Fruit fly (Drosophila melanogaster): Measurements from ENCODE around the gene CG14820.
A peak's percentile ranks its signal among the peaks of the same experiment; 100 is the strongest.

Gene CG14820

DNA sequence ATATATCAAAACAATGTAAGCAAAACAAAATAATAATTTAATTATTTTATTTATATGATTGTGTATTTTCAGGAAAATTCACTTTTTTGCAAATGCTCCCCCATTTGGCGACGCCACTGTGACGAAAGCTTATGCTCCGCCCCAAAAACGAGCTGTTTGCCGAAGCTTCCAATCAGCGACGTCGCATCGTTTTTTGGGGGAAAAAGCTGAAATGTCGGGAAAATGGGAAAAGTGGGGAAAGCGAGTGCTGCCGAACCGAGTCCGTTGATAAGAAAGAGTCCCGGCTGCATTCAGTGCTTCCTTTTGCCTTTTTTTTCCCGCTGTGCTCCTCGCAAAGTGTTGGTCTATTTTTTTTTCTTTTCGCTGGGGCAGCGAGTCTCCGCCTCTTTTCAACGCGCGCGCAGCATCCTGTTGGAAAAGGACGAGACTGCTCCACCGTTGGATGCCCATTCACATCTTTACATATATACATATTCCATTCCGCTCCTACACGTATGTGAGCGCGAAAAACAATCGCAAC, 2.1 kb downstream of the CG14820 start:
- TF ChIP-seq CG6808 (GFP tag; optimal IDR thresholded peaks at IDR 0.05) (peak; percentile 11), CG6163 (GFP tag; IDR thresholded peaks at IDR 0.05) (peak; percentile 65; the same call in 2 of the 3 replicates), net (GFP tag; optimal IDR thresholded peaks at IDR 0.05) (no peak), eg (GFP tag; IDR thresholded peaks at IDR 0.05) (peak; percentile 73), fkh (GFP tag; optimal IDR thresholded peaks at IDR 0.05) (no peak), Gug (GFP tag; IDR thresholded peaks at IDR 0.05) (0 out of 2 replicates have a peak, but pooled peaks have one; percentile 13), Hr39 (GFP tag; optimal IDR thresholded peaks at IDR 0.05) (no peak), svp (GFP tag) (no peak), Blimp-1 (GFP tag; optimal IDR thresholded peaks at IDR 0.05) (no peak), ss (GFP tag; optimal IDR thresholded peaks at IDR 0.05) (peak in 1 of 2 experiments; percentile 39), CG8119 (GFP tag; IDR thresholded peaks at IDR 0.05) (peak; percentile 63)

DNA sequence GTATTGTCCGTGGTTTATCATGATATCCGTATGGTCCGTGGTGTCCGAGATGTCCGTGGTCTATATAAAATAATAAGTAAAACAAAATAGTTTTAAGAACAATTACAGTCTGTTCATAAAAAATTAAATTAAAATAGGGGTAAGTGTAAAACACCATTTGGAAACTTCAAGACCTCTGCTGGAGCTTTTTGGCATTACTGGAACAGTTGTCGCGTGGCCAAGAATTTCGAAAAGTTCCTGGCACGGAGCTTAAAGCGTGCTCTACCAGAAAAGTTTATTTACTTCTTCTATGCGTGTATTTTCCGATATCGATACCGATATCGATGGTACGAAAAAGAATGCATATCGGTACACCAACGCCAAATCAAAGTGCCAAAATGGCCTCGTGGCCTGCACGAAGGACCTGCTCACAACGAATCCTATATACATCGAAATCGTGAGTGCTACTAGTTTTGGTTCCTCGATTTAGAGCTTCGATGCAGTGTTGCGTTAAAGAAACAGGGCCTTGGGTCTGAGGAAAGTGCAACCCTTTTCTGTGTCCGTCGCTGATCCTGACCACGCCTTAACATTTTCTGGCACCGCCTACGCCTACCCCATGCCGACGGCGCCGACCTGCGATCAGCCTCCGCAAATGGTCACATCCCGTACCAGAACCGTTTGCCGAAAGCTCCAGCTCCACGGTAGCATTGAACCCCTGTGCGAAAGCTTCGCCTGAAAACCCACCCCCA, 9.5 kb downstream of the CG14820 start:
- peak; percentile 21 for TF ChIP-seq Eip78C (GFP tag)
- no peak for TF ChIP-seq CG8632 (GFP tag; optimal IDR thresholded peaks at IDR 0.05)

DNA sequence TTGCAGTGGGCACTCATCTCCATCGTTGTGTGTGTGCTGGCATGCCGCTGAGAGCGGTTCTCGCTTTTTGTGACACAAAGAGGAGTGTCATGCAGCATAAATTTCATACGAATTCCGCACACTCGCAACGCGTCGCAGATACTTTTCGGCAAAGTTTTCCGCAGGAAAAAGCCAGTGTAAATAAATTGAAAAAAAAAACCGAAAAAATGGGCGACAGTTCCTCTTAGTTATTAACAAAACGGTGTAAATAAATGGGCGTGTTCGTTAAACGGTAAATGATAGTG, 10.0 kb downstream of the CG14820 start, which contains the start of gene tow:
Gene tow (plus strand): TSS at position 26 of the 284 bp plus-strand sequence.
- TF ChIP-seq esn (GFP tag; optimal IDR thresholded peaks at IDR 0.05) (no peak), CG8632 (GFP tag; optimal IDR thresholded peaks at IDR 0.05) (no peak), Smox (GFP tag; optimal IDR thresholded peaks at IDR 0.05) (no peak), dac (GFP tag; optimal IDR thresholded peaks at IDR 0.05) (no peak), Hr4 (GFP tag; optimal IDR thresholded peaks at IDR 0.05) (no peak), CG15336 (GFP tag; IDR thresholded peaks at IDR 0.05) (no peak), CG16779 (tag; optimal IDR thresholded peaks at IDR 0.05) (no peak)

DNA sequence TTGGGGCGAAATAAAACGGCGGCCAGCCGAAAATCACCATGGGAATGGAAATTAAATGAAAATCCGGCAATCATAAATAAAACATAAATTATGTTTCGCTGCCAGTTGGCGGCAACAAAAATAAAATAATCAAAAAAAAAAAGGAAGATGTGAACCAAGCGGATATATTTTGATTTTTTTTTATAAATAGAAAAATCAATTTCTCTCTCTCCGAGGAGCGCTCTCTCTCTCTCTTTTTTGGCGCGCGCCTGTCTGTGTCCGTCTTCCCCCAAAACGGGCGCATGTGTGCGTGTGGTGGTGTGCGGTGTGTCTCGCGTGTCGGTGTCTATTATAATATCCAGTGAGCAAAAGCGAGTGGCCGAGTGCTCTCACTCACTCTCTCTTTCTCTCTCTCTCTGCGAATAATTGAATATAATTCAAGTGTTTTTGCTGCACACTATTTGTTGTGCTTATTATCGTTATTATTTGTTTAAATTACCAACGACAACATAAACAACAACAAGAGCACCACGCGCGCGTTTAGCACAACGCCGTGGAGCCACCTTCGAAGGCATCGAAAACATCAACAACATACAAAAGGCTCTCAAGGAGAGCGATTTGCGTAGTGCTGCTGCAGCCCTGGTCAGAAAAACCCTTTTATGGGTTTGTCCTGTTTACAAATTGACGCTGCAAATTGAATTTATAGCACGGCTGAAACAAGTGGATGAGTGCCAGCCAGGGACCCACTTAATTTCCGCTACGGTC, 10.7 kb downstream of the CG14820 start:
- peak; percentile 9 for TF ChIP-seq CG32006 (GFP tag; optimal IDR thresholded peaks at IDR 0.05)
- peak in 1 of 2 experiments; percentile 11 for TF ChIP-seq salr (GFP tag; optimal IDR thresholded peaks at IDR 0.05)
- peak; percentile 35; the same call in 2 of the 3 replicates for TF ChIP-seq eg (GFP tag; IDR thresholded peaks at IDR 0.05)
- no peak for TF ChIP-seq pdm3 (GFP tag; optimal IDR thresholded peaks at IDR 0.05)
- TF ChIP-seq CG6276 (GFP tag; optimal IDR thresholded peaks at IDR 0.05): peak; percentile 55
- no peak for TF ChIP-seq Gug (GFP tag; IDR thresholded peaks at IDR 0.05)
- TF ChIP-seq Eip78C (GFP tag): peak; percentile 14
- no peak for TF ChIP-seq Sox15 (GFP tag; optimal IDR thresholded peaks at IDR 0.05)
- no peak for TF ChIP-seq Sox14 (GFP tag; optimal IDR thresholded peaks at IDR 0.05)
- no peak for TF ChIP-seq CG11902 (GFP tag; optimal IDR thresholded peaks at IDR 0.05)
- TF ChIP-seq CG8119 (GFP tag; IDR thresholded peaks at IDR 0.05): peak; percentile 20; the same call in 1 of the 3 replicates
- peak; percentile 61 for TF ChIP-seq CG15336 (GFP tag; IDR thresholded peaks at IDR 0.05)
- TF ChIP-seq spab (GFP tag; optimal IDR thresholded peaks at IDR 0.05): no peak
- no peak for TF ChIP-seq CG6808 (GFP tag; optimal IDR thresholded peaks at IDR 0.05)
- no peak for TF ChIP-seq CG9139 (GFP tag; optimal IDR thresholded peaks at IDR 0.05)
- no peak for TF ChIP-seq Blimp-1 (GFP tag; optimal IDR thresholded peaks at IDR 0.05)
- no peak for TF ChIP-seq CG34406 (GFP tag; optimal IDR thresholded peaks at IDR 0.05)

DNA sequence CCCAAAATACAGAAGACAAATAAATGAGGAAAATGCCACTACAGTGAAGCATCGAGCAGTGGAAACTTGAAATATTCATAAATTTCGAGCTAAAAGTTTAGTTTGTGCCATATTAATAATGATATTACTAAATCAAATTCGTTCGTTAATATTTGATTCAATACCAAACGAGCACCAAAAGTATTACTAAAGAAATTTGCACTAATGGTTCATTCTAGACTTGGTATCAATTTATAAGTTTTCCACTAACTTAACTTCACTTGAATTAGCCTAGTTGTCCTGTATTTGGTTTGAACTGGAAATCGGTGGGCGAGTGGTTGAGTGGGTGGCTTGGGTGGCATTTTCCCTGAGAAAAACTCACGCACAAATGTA, 11.2 kb downstream of the CG14820 start:
- TF ChIP-seq topi (GFP tag; optimal IDR thresholded peaks at IDR 0.05): no peak
- no peak for TF ChIP-seq CG10631 (GFP tag; optimal IDR thresholded peaks at IDR 0.05)
- no peak for TF ChIP-seq esn (GFP tag; optimal IDR thresholded peaks at IDR 0.05)
- no peak for TF ChIP-seq Smox (GFP tag; optimal IDR thresholded peaks at IDR 0.05)
- TF ChIP-seq Sox15 (GFP tag; optimal IDR thresholded peaks at IDR 0.05): no peak
- no peak for TF ChIP-seq Gug (GFP tag; IDR thresholded peaks at IDR 0.05)
- TF ChIP-seq vri (GFP tag; optimal IDR thresholded peaks at IDR 0.05): no peak
- no peak for TF ChIP-seq Blimp-1 (GFP tag; optimal IDR thresholded peaks at IDR 0.05)
- no peak for TF ChIP-seq Sox14 (GFP tag; optimal IDR thresholded peaks at IDR 0.05)
- no peak for TF ChIP-seq CG9139 (GFP tag; optimal IDR thresholded peaks at IDR 0.05)
- no peak for TF ChIP-seq Eip93F (GFP tag; optimal IDR thresholded peaks at IDR 0.05)
- TF ChIP-seq CG10669 (GFP tag; optimal IDR thresholded peaks at IDR 0.05): no peak
- TF ChIP-seq OdsH (GFP tag; optimal IDR thresholded peaks at IDR 0.05): no peak
- TF ChIP-seq CG6808 (GFP tag; optimal IDR thresholded peaks at IDR 0.05): no peak
- TF ChIP-seq CG16779 (tag; optimal IDR thresholded peaks at IDR 0.05): no peak
- no peak for TF ChIP-seq CG32006 (GFP tag; optimal IDR thresholded peaks at IDR 0.05)
- TF ChIP-seq svp (GFP tag): no peak
- no peak for TF ChIP-seq CG7368 (GFP tag; optimal IDR thresholded peaks at IDR 0.05)

All from whole organism, prepupa.